Fruit fly (Drosophila melanogaster) whole organism, embryonic: ENCODE data around the gene Ciz1.

Experiments used
- BtbVII ChIP-seq: fragments of 200-800 bp; sonication (Bioruptor generic); optimal IDR thresholded peaks from 3 replicates; lab custom pipeline; 2017; ENCODE audit warnings: missing biosample characterization, mild to moderate bottlenecking, missing genetic modification characterization
- CG10654 ChIP-seq: fragments of 200-800 bp; sonication (Bioruptor generic); optimal IDR thresholded peaks from 2 replicates; lab custom pipeline; 2016; ENCODE audit warnings: missing biosample characterization, missing genetic modification characterization
- CG11456 ChIP-seq: fragments of 200-800 bp; sonication (Bioruptor generic); IDR thresholded peaks from 3 replicates; pipeline ENCODE4 v1.3.6; 2022; ENCODE audit warnings: missing biosample characterization, missing genetic modification characterization
- CG1832 ChIP-seq: fragments of 200-800 bp; sonication (Bioruptor generic); optimal IDR thresholded peaks from 2 replicates; lab custom pipeline; 2017; ENCODE audit warnings: missing biosample characterization, mild to moderate bottlenecking, missing genetic modification characterization, inconsistent platforms
- CG2202 ChIP-seq: fragments of 200-800 bp; sonication (Bioruptor generic); optimal IDR thresholded peaks from 2 replicates; lab custom pipeline; 2018; ENCODE audit warnings: missing biosample characterization, mild to moderate bottlenecking, missing genetic modification characterization
- CG30020 ChIP-seq: fragments of 200-800 bp; optimal IDR thresholded peaks from 2 replicates; lab custom pipeline; 2019; ENCODE audit warnings: missing biosample characterization, mild to moderate bottlenecking, missing genetic modification characterization, moderate library complexity
- CG33213 ChIP-seq: fragments of 200-800 bp; sonication (Bioruptor generic); optimal IDR thresholded peaks from 3 replicates; lab custom pipeline; 2016; ENCODE audit warnings: missing biosample characterization, missing genetic modification characterization
- CG3847 ChIP-seq: fragments of 200-800 bp; sonication (Bioruptor generic); IDR thresholded peaks from 2 replicates; pipeline ENCODE4 v1.3.6; 2022; ENCODE audit warnings: missing biosample characterization, missing genetic modification characterization
- CG6683 ChIP-seq: fragments of 200-800 bp; sonication (Bioruptor generic); optimal IDR thresholded peaks from 2 replicates; lab custom pipeline; 2017; ENCODE audit warnings: missing biosample characterization, mild to moderate bottlenecking, missing genetic modification characterization, missing genetic modification reagents
- CG6813 ChIP-seq: fragments of 200-800 bp; sonication (Bioruptor generic); optimal IDR thresholded peaks from 2 replicates; lab custom pipeline; 2017; ENCODE audit warnings: missing biosample characterization, missing genetic modification characterization, mild to moderate bottlenecking, moderate library complexity, missing genetic modification reagents
- CG7271 ChIP-seq: fragments of 200-800 bp; sonication (Bioruptor generic); optimal IDR thresholded peaks from 2 replicates; lab custom pipeline; 2018; ENCODE audit warnings: missing biosample characterization, mild to moderate bottlenecking, missing genetic modification characterization, moderate library complexity
- CG8765 ChIP-seq: fragments of 200-800 bp; sonication (Bioruptor generic); IDR thresholded peaks from 2 replicates; pipeline ENCODE4 v1.3.6; 2022; ENCODE audit warnings: missing biosample characterization, missing genetic modification characterization
- Dek ChIP-seq: fragments of 200-800 bp; sonication (Bioruptor generic); optimal IDR thresholded peaks from 3 replicates; lab custom pipeline; 2019; ENCODE audit warnings: missing biosample characterization, mild to moderate bottlenecking, missing genetic modification characterization, moderate library complexity
- H15 ChIP-seq: fragments of 200-800 bp; sonication (Bioruptor generic); IDR thresholded peaks from 3 replicates; pipeline ENCODE4 v1.3.6; 2022; ENCODE audit warnings: missing biosample characterization, missing genetic modification characterization
- HLH4C ChIP-seq: fragments of 200-800 bp; sonication (Bioruptor generic); IDR thresholded peaks from 3 replicates; pipeline ENCODE4 v1.3.6; 2022; ENCODE audit warnings: missing biosample characterization, missing genetic modification characterization; ENCODE audit not compliant: partially characterized antibody
- Hr51 ChIP-seq, 2 experiments: fragments of 200-800 bp; sonication (Bioruptor generic); optimal IDR thresholded peaks; 2 replicates in 1 of 2; 3 replicates in 1 of 2; lab custom pipeline; 2016 to 2018; ENCODE audit warnings: missing biosample characterization in 2 of 2, missing genetic modification characterization in 2 of 2, mild to moderate bottlenecking in 1 of 2, moderate library complexity in 1 of 2
- Hsf ChIP-seq: fragments of 200-800 bp; sonication (Bioruptor generic); optimal IDR thresholded peaks from 3 replicates; lab custom pipeline; 2016; ENCODE audit warnings: missing biosample characterization, missing genetic modification characterization
- Oaz ChIP-seq: fragments of 200-800 bp; sonication (Bioruptor generic); IDR thresholded peaks from 2 replicates; pipeline ENCODE4 v1.3.6; 2022; ENCODE audit warnings: missing biosample characterization, missing genetic modification characterization
- Optix ChIP-seq: fragments of 200-800 bp; sonication (Bioruptor generic); IDR thresholded peaks from 3 replicates; pipeline ENCODE4 v1.3.6; 2022; ENCODE audit warnings: missing biosample characterization, missing genetic modification characterization
- Ssrp ChIP-seq: fragments of 200-800 bp; sonication (Bioruptor generic); optimal IDR thresholded peaks from 2 replicates; lab custom pipeline; 2018; ENCODE audit warnings: missing biosample characterization, mild to moderate bottlenecking, missing genetic modification characterization, moderate library complexity
- Taf1 ChIP-seq: fragments of 200-800 bp; sonication (Bioruptor generic); IDR thresholded peaks from 2 replicates; pipeline ENCODE4 v1.3.6; 2022; ENCODE audit warnings: missing biosample characterization, missing genetic modification characterization
- ab ChIP-seq: fragments of 200-800 bp; sonication (Bioruptor generic); optimal IDR thresholded peaks from 2 replicates; lab custom pipeline; 2016; ENCODE audit warnings: missing biosample characterization, missing genetic modification characterization
- abd-A ChIP-seq: fragments of 200-800 bp; sonication (Bioruptor generic); optimal IDR thresholded peaks from 3 replicates; lab custom pipeline; 2019; ENCODE audit warnings: missing biosample characterization, mild to moderate bottlenecking, missing genetic modification characterization, moderate library complexity
- ac ChIP-seq: fragments of 200-800 bp; sonication (Bioruptor generic); optimal IDR thresholded peaks from 3 replicates; lab custom pipeline; 2017; ENCODE audit warnings: missing biosample characterization, mild to moderate bottlenecking, missing genetic modification characterization
- ato ChIP-seq: fragments of 200-800 bp; sonication (Bioruptor generic); IDR thresholded peaks from 2 replicates; pipeline ENCODE4 v1.3.6; 2022; ENCODE audit warnings: missing biosample characterization, missing genetic modification characterization; ENCODE audit not compliant: partially characterized antibody
- btn ChIP-seq: fragments of 200-800 bp; sonication (Bioruptor generic); optimal IDR thresholded peaks from 2 replicates; lab custom pipeline; 2016; ENCODE audit warnings: missing biosample characterization, missing genetic modification characterization
- cato ChIP-seq: fragments of 200-800 bp; sonication (Bioruptor generic); optimal IDR thresholded peaks from 2 replicates; lab custom pipeline; 2016; ENCODE audit warnings: missing biosample characterization, missing genetic modification characterization, borderline replicate concordance
- chinmo ChIP-seq: fragments of 200-800 bp; sonication (Bioruptor generic); IDR thresholded peaks from 4 replicates; pipeline ENCODE4 v1.3.6; 2022; ENCODE audit warnings: missing biosample characterization, missing genetic modification characterization; ENCODE audit not compliant: partially characterized antibody
- danr ChIP-seq: fragments of 200-800 bp; sonication (Bioruptor generic); IDR thresholded peaks from 2 replicates; pipeline ENCODE4 v1.3.6; 2022; ENCODE audit warnings: missing biosample characterization, missing genetic modification characterization
- dati ChIP-seq: fragments of 200-800 bp; sonication (Bioruptor generic); IDR thresholded peaks from 2 replicates; pipeline ENCODE4 v1.3.6; 2022; ENCODE audit warnings: missing biosample characterization, missing genetic modification characterization
- eve ChIP-seq, 2 experiments: fragments of >200 bp; optimal IDR thresholded peaks; 2 replicates each; lab custom pipeline; 2017; ENCODE audit warnings: missing biosample characterization in 2 of 2, missing genetic modification characterization in 2 of 2
- fu2 ChIP-seq: fragments of 200-800 bp; sonication (Bioruptor generic); optimal IDR thresholded peaks from 2 replicates; lab custom pipeline; 2016; ENCODE audit warnings: missing biosample characterization, missing genetic modification characterization
- grau ChIP-seq: fragments of 200-800 bp; optimal IDR thresholded peaks from 3 replicates; lab custom pipeline; 2019; ENCODE audit warnings: missing biosample characterization, mild to moderate bottlenecking, missing genetic modification characterization, moderate library complexity
- gsb ChIP-seq: fragments of 200-800 bp; sonication (Bioruptor generic); IDR thresholded peaks from 2 replicates; pipeline ENCODE4 v1.3.6; 2022; ENCODE audit warnings: missing biosample characterization, missing genetic modification characterization
- ham ChIP-seq: fragments of 200-800 bp; sonication (Bioruptor generic); IDR thresholded peaks from 2 replicates; pipeline ENCODE4 v1.3.6; 2022; ENCODE audit warnings: missing biosample characterization, missing genetic modification characterization
- luna ChIP-seq: fragments of 200-800 bp; sonication (Bioruptor generic); optimal IDR thresholded peaks from 2 replicates; lab custom pipeline; 2016; ENCODE audit warnings: missing biosample characterization, missing genetic modification characterization
- nau ChIP-seq: fragments of 200-800 bp; sonication (Bioruptor generic); optimal IDR thresholded peaks from 3 replicates; lab custom pipeline; 2017; ENCODE audit warnings: missing biosample characterization, mild to moderate bottlenecking, missing genetic modification characterization, missing genetic modification reagents
- ranshi ChIP-seq: fragments of 200-800 bp; sonication (Bioruptor generic); IDR thresholded peaks from 2 replicates; pipeline ENCODE4 v1.3.6; 2022; ENCODE audit warnings: missing biosample characterization, missing genetic modification characterization
- repo ChIP-seq: fragments of 200-800 bp; sonication (Bioruptor generic); optimal IDR thresholded peaks from 2 replicates; lab custom pipeline; 2016; ENCODE audit warnings: missing biosample characterization, missing genetic modification characterization
- scrt ChIP-seq: fragments of 200-800 bp; sonication (Bioruptor generic); optimal IDR thresholded peaks from 2 replicates; lab custom pipeline; 2018; ENCODE audit warnings: missing biosample characterization, mild to moderate bottlenecking, missing genetic modification characterization, moderate library complexity
- sens ChIP-seq: fragments of 200-800 bp; sonication (Bioruptor generic); peaks from one replicate; lab custom pipeline; 2016; ENCODE audit warnings: missing biosample characterization, missing genetic modification characterization
- shn ChIP-seq: fragments of 200-800 bp; sonication (Bioruptor generic); optimal IDR thresholded peaks from 3 replicates; lab custom pipeline; 2016; ENCODE audit warnings: missing biosample characterization, missing genetic modification characterization
- sima ChIP-seq: fragments of 200-800 bp; sonication (Bioruptor generic); optimal IDR thresholded peaks from 2 replicates; lab custom pipeline; 2016; ENCODE audit warnings: missing biosample characterization, missing genetic modification characterization
- slbo ChIP-seq: fragments of 200-800 bp; sonication (Bioruptor generic); IDR thresholded peaks from 2 replicates; pipeline ENCODE4 v1.3.6; 2022; ENCODE audit warnings: missing biosample characterization, missing genetic modification characterization
- sr ChIP-seq: fragments of 200-800 bp; sonication (Bioruptor generic); IDR thresholded peaks from 3 replicates; pipeline ENCODE4 v1.3.6; 2022; ENCODE audit warnings: missing biosample characterization, missing genetic modification characterization
- tio ChIP-seq: fragments of 200-800 bp; sonication (Bioruptor generic); optimal IDR thresholded peaks from 2 replicates; lab custom pipeline; 2017; ENCODE audit warnings: missing biosample characterization, missing genetic modification characterization, inconsistent platforms
- tup ChIP-seq: fragments of 200-800 bp; sonication (Bioruptor generic); optimal IDR thresholded peaks from 2 replicates; lab custom pipeline; 2016; ENCODE audit warnings: missing biosample characterization, mild to moderate bottlenecking, missing genetic modification characterization, moderate library complexity
- twi ChIP-seq: fragments of 200-800 bp; optimal IDR thresholded peaks from 2 replicates; lab custom pipeline; 2019; ENCODE audit warnings: missing biosample characterization, mild to moderate bottlenecking, missing genetic modification characterization, moderate library complexity
- wdn ChIP-seq: fragments of 200-800 bp; sonication (Bioruptor generic); IDR thresholded peaks from 2 replicates; pipeline ENCODE4 v1.3.6; 2022; ENCODE audit warnings: missing biosample characterization, missing genetic modification characterization
- wek ChIP-seq: fragments of 200-800 bp; sonication (Bioruptor generic); optimal IDR thresholded peaks from 3 replicates; lab custom pipeline; 2018; ENCODE audit warnings: missing biosample characterization, mild to moderate bottlenecking, missing genetic modification characterization, moderate library complexity
- wor ChIP-seq: fragments of 200-800 bp; sonication (Bioruptor generic); IDR thresholded peaks from 2 replicates; pipeline ENCODE4 v1.3.6; 2022; ENCODE audit warnings: missing biosample characterization, missing genetic modification characterization

The Ciz1 gene

dm6 chr3L:9847420-9847977 is 16.9 kb upstream of the Ciz1 start (continued):
- TF ChIP-seq btn (GFP tag; lab: Kevin White, UChicago) (no peak), wor (no peak), cato (GFP tag; lab: Kevin White, UChicago) (no peak), fu2 (peak; percentile 28), ac (no peak), CG8765 (GFP tag; lab: Robert Waterston, UW) (no peak), tup (GFP tag; lab: Kevin White, UChicago) (no peak), CG2202 (tag; lab: Kevin White, UChicago) (no peak), ato (no peak), CG6683 (GFP tag; lab: Kevin White, UChicago) (no peak), CG30020 (tag; lab: Kevin White, UChicago) (no peak), grau (tag; lab: Kevin White, UChicago) (peak; percentile 65), danr (no peak), CG7271 (tag; lab: Kevin White, UChicago) (no peak), sens (GFP tag; lab: Kevin White, UChicago) (peak; percentile 83), eve (GFP tag; optimal IDR thresholded peaks at IDR 0.05; lab: Kevin White, UChicago) (no peak), wdn (GFP tag; lab: Robert Waterston, UW) (no peak), dati (no peak), ham (GFP tag; lab: Robert Waterston, UW) (no peak), CG10654 (GFP tag; lab: Kevin White, UChicago) (no peak), HLH4C (GFP tag; lab: Robert Waterston, UW) (no peak), luna (GFP tag; lab: Kevin White, UChicago) (no peak), CG11456 (GFP tag; lab: Robert Waterston, UW) (peak; percentile 58; the same call in 1 of the 3 replicates), twi (tag; lab: Kevin White, UChicago) (no peak), sr (GFP tag; lab: Robert Waterston, UW) (0 out of 3 replicates have a peak, but pooled peaks have one; percentile 36), abd-A (tag; lab: Kevin White, UChicago) (peak; percentile 75), H15 (peak; percentile 37; the same call in 1 of the 3 replicates), Hsf (GFP tag; lab: Kevin White, UChicago) (peak; percentile 29), wek (GFP tag; lab: Kevin White, UChicago) (no peak), CG3847 (GFP tag; lab: Robert Waterston, UW) (peak; percentile 34; the same call in 1 of the 2 replicates), CG1832 (no peak), CG33213 (no peak), ranshi (GFP tag; lab: Robert Waterston, UW) (no peak; the same call in 1 of the 2 replicates), tio (GFP tag; lab: Kevin White, UChicago) (no peak), Taf1 (GFP tag; lab: Robert Waterston, UW) (no peak), Oaz (GFP tag; lab: Robert Waterston, UW) (no peak), shn (GFP tag; lab: Kevin White, UChicago) (peak; percentile 23), BtbVII (GFP tag; lab: Kevin White, UChicago) (peak; percentile 42), scrt (GFP tag; lab: Kevin White, UChicago) (peak; percentile 23), ab (GFP tag; lab: Kevin White, UChicago) (no peak), slbo (GFP tag; lab: Robert Waterston, UW) (peak; percentile 76), repo (GFP tag; lab: Kevin White, UChicago) (no peak), Ssrp (tag; lab: Kevin White, UChicago) (no peak), gsb (GFP tag; lab: Robert Waterston, UW) (no peak), chinmo (GFP tag; lab: Robert Waterston, UW) (no peak), nau (GFP tag; lab: Kevin White, UChicago) (peak; percentile 26), Hr51 (GFP tag; optimal IDR thresholded peaks at IDR 0.05; lab: Kevin White, UChicago) (peak in 1 of 2 experiments; percentile 64), Optix (GFP tag; lab: Robert Waterston, UW) (no peak), sima (no peak), Dek (tag; lab: Kevin White, UChicago) (peak; percentile 60), CG6813 (GFP tag; lab: Kevin White, UChicago) (peak; percentile 13)
